Worm (Caenorhabditis elegans): Measurements from ENCODE around the gene K01A6.6.

The K01A6.6 gene

DNA sequence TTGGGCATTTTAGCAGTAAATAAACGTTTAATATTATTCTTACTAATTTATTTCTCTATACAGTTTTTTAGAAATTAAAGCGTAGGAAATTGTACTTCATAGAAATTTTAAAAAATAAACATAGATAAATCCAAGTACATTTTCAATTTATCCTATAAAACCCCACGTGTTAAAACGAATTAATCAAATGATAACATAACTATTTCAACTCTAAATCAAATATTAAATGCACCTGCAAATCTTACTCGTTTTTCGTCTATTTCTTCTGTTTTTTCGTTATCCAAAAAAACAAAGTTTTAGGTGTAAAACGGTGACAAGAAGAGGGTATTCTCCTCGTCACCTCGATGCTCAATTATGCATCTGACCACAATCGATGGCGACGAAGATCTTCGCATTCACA is at the start of gene K01A6.6:
TSS of gene K01A6.6 (plus strand) at position 301 of the 400 bp plus-strand sequence.
- TF ChIP-seq egl-27 (tag; optimal IDR thresholded peaks at IDR 0.05) (no peak), aly-2 (tag; optimal IDR thresholded peaks at IDR 0.05) (no peak), fos-1 (tag; optimal IDR thresholded peaks at IDR 0.05) (no peak), nhr-6 (tag; optimal IDR thresholded peaks at IDR 0.05) (no peak), skn-1 (tag; optimal IDR thresholded peaks at IDR 0.05) (no peak), zag-1 (tag; optimal IDR thresholded peaks at IDR 0.05) (no peak), dmd-4 (tag; optimal IDR thresholded peaks at IDR 0.05) (no peak), Y55F3AM.14 (GFP tag; optimal IDR thresholded peaks at IDR 0.05) (no peak), nhr-11 (tag; optimal IDR thresholded peaks at IDR 0.05) (no peak), elt-1 (tag; optimal IDR thresholded peaks at IDR 0.05) (no peak), nhr-129 (tag; optimal IDR thresholded peaks at IDR 0.05) (no peak), lin-39 (tag; optimal IDR thresholded peaks at IDR 0.05) (no peak), nhr-21 (tag; optimal IDR thresholded peaks at IDR 0.05) (no peak), gmeb-1 (tag; optimal IDR thresholded peaks at IDR 0.05) (no peak), nhr-237 (tag; optimal IDR thresholded peaks at IDR 0.05) (no peak), unc-62 (GFP tag; optimal IDR thresholded peaks at IDR 0.05) (no peak), mbf-1 (tag; optimal IDR thresholded peaks at IDR 0.05) (no peak)

DNA sequence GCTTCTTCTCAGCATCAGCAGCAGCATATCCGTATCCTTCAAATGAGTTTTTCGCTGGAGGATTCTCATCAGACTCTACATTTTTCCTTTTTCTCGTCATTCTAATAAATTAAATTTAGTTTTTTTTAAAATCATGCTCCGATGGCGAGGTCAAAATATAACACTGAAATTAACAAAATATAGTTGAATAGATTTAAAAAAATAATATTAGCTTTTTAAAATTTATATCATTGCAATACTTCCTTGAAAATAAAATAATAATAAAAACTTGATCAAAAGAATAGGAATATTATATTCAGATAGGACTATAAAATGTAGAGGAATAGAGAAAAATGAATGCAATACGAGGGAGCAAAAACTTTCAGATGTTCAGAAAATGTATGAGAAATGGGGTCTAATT is 47.1 kb upstream of the K01A6.6 start, which contains the start of gene ZK792.5:
TSS of gene ZK792.5 (minus strand) at position 101 of the 400 bp plus-strand sequence.
- TF ChIP-seq elt-1 (tag; optimal IDR thresholded peaks at IDR 0.05) (no peak), mdl-1 (tag; optimal IDR thresholded peaks at IDR 0.05) (no peak), skn-1 (tag; optimal IDR thresholded peaks at IDR 0.05) (no peak), sem-4 (tag; optimal IDR thresholded peaks at IDR 0.05) (no peak)

- no peak for TF ChIP-seq blmp-1 (tag; optimal IDR thresholded peaks at IDR 0.05; ENCODE audit: insufficient read depth)
- no peak for TF ChIP-seq nhr-77 (tag; optimal IDR thresholded peaks at IDR 0.05)
- no peak for TF ChIP-seq sem-4 (tag; optimal IDR thresholded peaks at IDR 0.05)
- no peak for TF ChIP-seq fos-1 (tag; optimal IDR thresholded peaks at IDR 0.05)
- TF ChIP-seq egl-27 (tag; optimal IDR thresholded peaks at IDR 0.05): no peak
- no peak for TF ChIP-seq C34F6.9 (tag; optimal IDR thresholded peaks at IDR 0.05)
- no peak for TF ChIP-seq ZK546.5 (tag; optimal IDR thresholded peaks at IDR 0.05)
- no peak for TF ChIP-seq skn-1 (tag; optimal IDR thresholded peaks at IDR 0.05)
- TF ChIP-seq F13H6.1 (tag; optimal IDR thresholded peaks at IDR 0.05): no peak
- TF ChIP-seq zag-1 (tag; optimal IDR thresholded peaks at IDR 0.05): no peak
- no peak for TF ChIP-seq unc-55 (GFP tag; optimal IDR thresholded peaks at IDR 0.05)
- TF ChIP-seq elt-3 (tag; optimal IDR thresholded peaks at IDR 0.05): no peak
These were observed 44.1 kb upstream of the K01A6.6 start, which contains the start of gene let-60 for ce11 chrIV:11690988-11691387. TSS of gene let-60 (minus strand) at chrIV:11691088.

- TF ChIP-seq lin-39 (tag; optimal IDR thresholded peaks at IDR 0.05) (no peak), fos-1 (tag; optimal IDR thresholded peaks at IDR 0.05) (no peak), unc-55 (GFP tag; optimal IDR thresholded peaks at IDR 0.05) (no peak), elt-1 (tag; optimal IDR thresholded peaks at IDR 0.05) (no peak), nhr-23 (tag; optimal IDR thresholded peaks at IDR 0.05) (no peak), elt-3 (tag; optimal IDR thresholded peaks at IDR 0.05) (no peak), lin-11 (tag; optimal IDR thresholded peaks at IDR 0.05) (no peak), sma-9 (GFP tag; optimal IDR thresholded peaks at IDR 0.05) (no peak), sma-9 (tag; optimal IDR thresholded peaks at IDR 0.05) (no peak), lin-13 (GFP tag; optimal IDR thresholded peaks at IDR 0.05) (no peak), mab-5 (tag; optimal IDR thresholded peaks at IDR 0.05) (no peak), nhr-21 (tag; optimal IDR thresholded peaks at IDR 0.05) (no peak), F13H6.1 (tag; optimal IDR thresholded peaks at IDR 0.05) (no peak), R02D3.7 (tag; optimal IDR thresholded peaks at IDR 0.05) (no peak)
These were observed 43.6 kb upstream of the K01A6.6 start for ce11 chrIV:11691524-11691923.

DNA sequence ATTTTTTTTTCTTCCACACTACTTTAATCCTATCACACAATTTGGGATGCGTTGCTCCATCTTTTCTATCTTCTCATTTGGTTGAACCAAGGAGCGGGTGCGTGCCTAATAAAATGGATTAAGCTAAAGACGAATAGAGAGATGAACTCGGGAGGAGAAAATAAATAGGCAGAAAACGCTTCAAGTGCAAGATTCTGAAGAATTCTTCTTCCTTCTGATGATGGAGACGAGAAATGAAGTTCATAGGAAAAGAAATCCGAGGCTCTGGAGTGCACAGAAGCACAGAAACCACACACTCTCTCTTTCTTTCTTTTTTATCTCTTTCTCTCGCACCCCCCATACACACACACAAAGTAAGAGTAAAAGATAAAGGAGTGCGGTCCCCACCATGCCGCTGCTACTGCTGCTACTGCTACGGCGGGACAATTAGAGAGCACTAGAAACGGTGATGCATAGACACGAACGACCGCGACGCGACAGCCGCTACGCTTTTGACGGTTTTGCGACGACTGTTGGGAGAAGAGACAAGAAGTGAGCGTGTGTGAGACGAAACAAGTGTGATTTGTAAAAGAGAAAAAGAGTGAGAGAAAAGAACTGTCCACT is 43.0 kb upstream of the K01A6.6 start:
- TF ChIP-seq sma-3 (GFP tag; optimal IDR thresholded peaks at IDR 0.05) (peak; percentile 80), unc-39 (tag; optimal IDR thresholded peaks at IDR 0.05) (no peak), ama-1 (optimal IDR thresholded peaks at IDR 0.05) (no peak), ceh-82 (tag; optimal IDR thresholded peaks at IDR 0.05) (no peak), ztf-4 (tag; optimal IDR thresholded peaks at IDR 0.05) (peak; percentile 27), mbf-1 (tag; optimal IDR thresholded peaks at IDR 0.05) (no peak), blmp-1 (tag; optimal IDR thresholded peaks at IDR 0.05; ENCODE audit: insufficient read depth) (peak; percentile 81), mdl-1 (tag; optimal IDR thresholded peaks at IDR 0.05) (peak in 1 of 2 experiments; percentile 69), lin-13 (GFP tag; optimal IDR thresholded peaks at IDR 0.05) (peak; percentile 78), nhr-237 (tag; optimal IDR thresholded peaks at IDR 0.05) (no peak), sem-4 (tag; optimal IDR thresholded peaks at IDR 0.05) (peak; percentile 51), ZK546.5 (tag; optimal IDR thresholded peaks at IDR 0.05) (no peak), mab-5 (tag; optimal IDR thresholded peaks at IDR 0.05) (peak; percentile 31), fos-1 (tag; optimal IDR thresholded peaks at IDR 0.05) (peak; percentile 87), aly-2 (tag; optimal IDR thresholded peaks at IDR 0.05) (no peak), nhr-23 (tag; optimal IDR thresholded peaks at IDR 0.05) (no peak), sma-9 (GFP tag; optimal IDR thresholded peaks at IDR 0.05) (peak; percentile 66), sma-9 (tag; optimal IDR thresholded peaks at IDR 0.05) (no peak), alr-1 (tag; optimal IDR thresholded peaks at IDR 0.05) (no peak), dmd-4 (tag; optimal IDR thresholded peaks at IDR 0.05) (no peak), crh-2 (tag; optimal IDR thresholded peaks at IDR 0.05) (peak; percentile 85), nhr-11 (tag; optimal IDR thresholded peaks at IDR 0.05) (no peak), nhr-77 (tag; optimal IDR thresholded peaks at IDR 0.05) (no peak), nhr-12 (tag; optimal IDR thresholded peaks at IDR 0.05) (no peak), nhr-6 (tag; optimal IDR thresholded peaks at IDR 0.05) (peak; percentile 15), snpc-4 (tag; optimal IDR thresholded peaks at IDR 0.05) (peak; percentile 25), ztf-1 (GFP tag; conservative IDR thresholded peaks at IDR 0.05) (no peak)

All from whole organism, L2 larva.